Fruit fly (Drosophila melanogaster): ENCODE data around the gene CG10588.
A peak's percentile ranks its signal among the peaks of the same experiment; 100 is the strongest.

CG10588 gene

dm6 chr3L:20949371-20950135 is 7.2 kb upstream of the CG10588 start, which contains the start of gene fng (continued):
- TF ChIP-seq CG4424 (GFP tag; optimal IDR thresholded peaks at IDR 0.05): peak; percentile 10
- peak; percentile 38; the same call in 1 of the 2 replicates for TF ChIP-seq Bgb (GFP tag; IDR thresholded peaks at IDR 0.05; ENCODE audit: partially characterized antibody)
- peak; percentile 67; the same call in 1 of the 4 replicates for TF ChIP-seq chinmo (GFP tag; IDR thresholded peaks at IDR 0.05; ENCODE audit: partially characterized antibody)
- TF ChIP-seq insv (GFP tag; optimal IDR thresholded peaks at IDR 0.05): peak; percentile 58 to 94
- TF ChIP-seq CG12659 (GFP tag; optimal IDR thresholded peaks at IDR 0.05): no peak
- no peak for TF ChIP-seq ERR (GFP tag; optimal IDR thresholded peaks at IDR 0.05)
- no peak for TF ChIP-seq CG8290 (GFP tag; optimal IDR thresholded peaks at IDR 0.05)
- TF ChIP-seq CG8290 (tag; optimal IDR thresholded peaks at IDR 0.05): peak in 1 of 2 experiments; percentile 8
- TF ChIP-seq MBD-R2 (GFP tag; IDR thresholded peaks at IDR 0.05): no peak; the same call in 1 of the 2 replicates
- no peak for TF ChIP-seq B-H2 (GFP tag; optimal IDR thresholded peaks at IDR 0.05)
- peak; percentile 40 for TF ChIP-seq lbe (GFP tag; optimal IDR thresholded peaks at IDR 0.05)
- no peak for TF ChIP-seq CG9609 (GFP tag; optimal IDR thresholded peaks at IDR 0.05)
- TF ChIP-seq az2 (GFP tag; optimal IDR thresholded peaks at IDR 0.05): no peak
- no peak for TF ChIP-seq ac (GFP tag; optimal IDR thresholded peaks at IDR 0.05)
- peak; percentile 67; the same call in 2 of the 4 replicates for TF ChIP-seq Dll (GFP tag; IDR thresholded peaks at IDR 0.05; ENCODE audit: partially characterized antibody)
- TF ChIP-seq HmgZ (tag; optimal IDR thresholded peaks at IDR 0.05): no peak
- no peak for TF ChIP-seq Vsx1 (GFP tag; optimal IDR thresholded peaks at IDR 0.05)
- TF ChIP-seq CG32532 (GFP tag; IDR thresholded peaks at IDR 0.05): peak; percentile 66; the same call in 1 of the 2 replicates
- no peak for TF ChIP-seq CG14014 (GFP tag; IDR thresholded peaks at IDR 0.05)
- TF ChIP-seq ewg (GFP tag; optimal IDR thresholded peaks at IDR 0.05): no peak
- no peak for TF ChIP-seq CG18599 (GFP tag; optimal IDR thresholded peaks at IDR 0.05)
- 0 out of 2 replicates have a peak, but pooled peaks have one; percentile 25 for TF ChIP-seq slbo (GFP tag; IDR thresholded peaks at IDR 0.05)
- peak; percentile 57; the same call in 1 of the 3 replicates for TF ChIP-seq gce (GFP tag; IDR thresholded peaks at IDR 0.05)
- TF ChIP-seq Fer2 (tag; optimal IDR thresholded peaks at IDR 0.05): no peak
- no peak for TF ChIP-seq pan (optimal IDR thresholded peaks at IDR 0.05)
- TF ChIP-seq pan (GFP tag; optimal IDR thresholded peaks at IDR 0.05 in 1 of 2, IDR thresholded peaks at IDR 0.05 in 1 of 2): no peak
- TF ChIP-seq Aef1 (GFP tag; IDR thresholded peaks at IDR 0.05): no peak
- peak; percentile 49; the same call in 2 of the 3 replicates for TF ChIP-seq Doc3 (GFP tag; IDR thresholded peaks at IDR 0.05; ENCODE audit: partially characterized antibody)
- peak; percentile 10 for TF ChIP-seq CG7745 (tag; optimal IDR thresholded peaks at IDR 0.05)
- no peak for TF ChIP-seq bsh (GFP tag; optimal IDR thresholded peaks at IDR 0.05)
- TF ChIP-seq Fer1 (GFP tag; optimal IDR thresholded peaks at IDR 0.05): no peak
- no peak for TF ChIP-seq jing (GFP tag; optimal IDR thresholded peaks at IDR 0.05)
- no peak for TF ChIP-seq CG17361 (GFP tag; IDR thresholded peaks at IDR 0.05)
- peak; percentile 49; the same call in 1 of the 2 replicates for TF ChIP-seq CG42726 (GFP tag; IDR thresholded peaks at IDR 0.05; ENCODE audit: partially characterized antibody)
- peak in 1 of 3 experiments; percentile 30 for TF ChIP-seq Stat92E (GFP tag; optimal IDR thresholded peaks at IDR 0.05)
- TF ChIP-seq Nf-YB (GFP tag; optimal IDR thresholded peaks at IDR 0.05): peak; percentile 94
- peak; percentile 15; the same call in 1 of the 2 replicates for TF ChIP-seq HLH3B (GFP tag; IDR thresholded peaks at IDR 0.05)
- TF ChIP-seq CG8359 (GFP tag; optimal IDR thresholded peaks at IDR 0.05; ENCODE audit: borderline replicate concordance): peak; percentile 21
- TF ChIP-seq CG18262 (tag; optimal IDR thresholded peaks at IDR 0.05): no peak
- peak; percentile 50; the same call in 1 of the 2 replicates for TF ChIP-seq hbn (GFP tag; IDR thresholded peaks at IDR 0.05; ENCODE audit: partially characterized antibody)
- TF ChIP-seq Asciz (GFP tag; optimal IDR thresholded peaks at IDR 0.05): no peak
- TF ChIP-seq CG17328 (GFP tag; IDR thresholded peaks at IDR 0.05): peak; percentile 47; the same call in 1 of the 2 replicates
- no peak for TF ChIP-seq ssp (GFP tag; IDR thresholded peaks at IDR 0.05)
- TF ChIP-seq run (tag; optimal IDR thresholded peaks at IDR 0.05): no peak
- no peak for TF ChIP-seq CG18476 (GFP tag; optimal IDR thresholded peaks at IDR 0.05)
- TF ChIP-seq Awh (GFP tag; IDR thresholded peaks at IDR 0.05): no peak
- TF ChIP-seq psq (GFP tag; optimal IDR thresholded peaks at IDR 0.05): peak; percentile 71
- TF ChIP-seq TFAM (GFP tag; optimal IDR thresholded peaks at IDR 0.05): no peak

Data from whole organism, embryonic.